Fruit fly (Drosophila melanogaster) ovary, adult (tissue): ENCODE data around the gene CG4592.

Source experiments
- CG17801 ChIP-seq: fragments of 200-800 bp; optimal IDR thresholded peaks from 2 replicates; lab custom pipeline; 2019; ENCODE audit warnings: missing biosample characterization, mild to moderate bottlenecking, missing genetic modification characterization, moderate library complexity; ENCODE audit not compliant: partially characterized antibody

CG4592 gene

DNA sequence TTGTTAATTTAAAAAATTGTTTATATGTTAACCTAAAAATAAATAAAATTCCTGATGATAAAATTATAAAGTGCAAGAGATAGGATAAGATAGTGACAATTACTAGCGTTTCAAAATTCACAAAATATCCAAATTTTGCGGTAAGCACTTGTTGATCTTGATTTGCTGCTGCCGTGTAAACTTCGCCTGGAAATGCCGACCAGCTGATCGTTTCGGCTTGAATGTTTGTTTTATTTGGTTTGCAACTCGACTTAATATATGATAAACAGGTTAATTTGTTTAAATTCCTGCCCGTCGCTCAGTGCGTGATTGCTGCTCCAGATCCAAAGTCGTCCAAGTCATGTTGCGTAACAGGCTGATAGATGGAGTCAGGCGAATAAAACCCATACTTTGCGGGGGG lies at the start of gene CG4592:
Gene CG4592 (plus strand): TSS at position 233 of the 400 bp plus-strand sequence.
- peak; percentile 80 for TF ChIP-seq CG17801 (GFP tag; lab: Kevin White, UChicago)

DNA sequence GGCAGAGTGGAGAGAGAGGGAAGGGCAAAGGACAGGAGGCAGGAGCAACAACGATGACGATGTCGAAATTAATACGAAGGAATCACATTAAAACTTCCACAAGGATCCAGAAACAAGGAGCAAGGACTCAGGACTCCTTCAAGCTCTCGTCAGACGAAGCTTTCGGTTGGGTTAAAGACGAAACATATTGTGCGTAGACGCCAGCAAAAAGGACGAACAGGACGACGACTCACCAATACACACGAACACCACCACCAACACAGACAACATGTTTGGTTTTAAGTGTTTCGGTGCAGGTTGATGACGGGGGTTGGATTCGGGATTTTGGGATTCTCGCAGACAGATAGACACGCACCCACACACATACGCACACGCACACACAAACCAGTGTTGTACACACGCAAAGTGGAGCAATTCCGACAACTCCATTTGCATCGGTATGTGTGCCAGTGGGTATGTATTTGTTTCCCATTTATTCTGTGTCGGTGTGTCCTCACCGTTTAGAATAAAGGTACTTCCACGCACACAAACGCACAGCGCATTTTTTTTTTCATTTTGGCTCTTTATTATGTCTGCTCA lies 39.0 kb upstream of the CG4592 start:
- TF ChIP-seq CG17801 (GFP tag; lab: Kevin White, UChicago): no peak

DNA sequence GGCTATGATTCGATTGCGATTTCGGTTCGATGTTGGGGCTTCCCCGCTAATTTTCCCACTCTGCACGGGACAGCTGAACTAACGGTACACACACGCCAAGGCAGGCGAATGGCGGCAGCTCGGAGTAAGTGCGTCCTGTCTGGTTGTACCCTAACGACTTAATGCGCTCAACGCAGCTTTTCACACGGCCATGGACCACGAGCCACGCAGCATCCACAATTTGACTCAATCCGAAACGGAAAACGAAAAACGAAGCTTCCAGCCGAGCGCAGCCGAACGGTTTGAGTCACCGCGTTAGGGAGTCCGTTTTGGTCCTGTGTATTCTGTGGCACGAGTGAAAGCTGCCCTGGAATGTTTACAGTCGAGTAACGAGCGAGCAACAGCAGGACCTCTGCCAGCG lies 35.3 kb upstream of the CG4592 start, which contains the start of gene nAChRalpha6:
Gene nAChRalpha6 (minus strand): TSS at position 165 of the 400 bp plus-strand sequence.
- no peak for TF ChIP-seq CG17801 (GFP tag; lab: Kevin White, UChicago)

DNA sequence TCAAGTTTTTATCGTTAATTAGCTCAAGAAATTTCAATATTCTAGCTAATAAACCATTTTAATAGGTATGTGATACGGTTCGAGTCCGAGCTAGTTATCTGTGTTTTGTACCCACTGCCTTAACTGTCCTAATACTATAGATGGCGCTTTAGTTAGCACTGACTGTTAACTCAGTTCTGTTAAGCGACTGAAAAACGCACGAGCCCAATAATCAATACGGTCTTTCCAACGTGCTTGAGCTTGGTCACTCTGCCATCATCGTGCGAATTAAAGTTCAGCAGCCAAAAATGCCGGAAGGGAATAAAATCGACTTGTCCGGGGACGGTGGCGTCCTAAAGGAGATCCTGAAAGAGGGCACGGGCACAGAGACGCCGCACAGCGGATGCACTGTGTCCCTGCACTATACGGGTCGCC lies 33.6 kb upstream of the CG4592 start, which contains the start of gene Fkbp59:
Gene Fkbp59 (plus strand): TSS at position 150 of the 414 bp plus-strand sequence.
- no peak for TF ChIP-seq CG17801 (GFP tag; lab: Kevin White, UChicago)

DNA sequence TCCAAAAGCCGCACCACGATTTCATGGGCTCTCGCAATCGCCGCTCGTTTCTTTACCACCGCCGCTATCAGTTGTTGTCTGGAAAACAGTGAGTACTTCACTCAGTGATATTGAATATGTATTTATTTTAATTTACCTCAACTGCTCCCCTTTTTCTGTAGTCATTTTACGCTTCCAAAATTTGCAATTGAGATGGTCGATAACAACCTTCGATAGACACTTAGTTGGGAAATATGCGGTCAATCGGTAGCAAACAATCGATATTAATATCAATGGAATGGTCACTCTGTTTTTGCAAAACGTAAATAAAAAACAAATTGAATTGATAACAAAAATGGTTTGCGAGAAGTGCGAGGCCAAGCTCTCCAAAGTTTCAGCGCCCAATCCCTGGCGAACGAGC lies 30.9 kb upstream of the CG4592 start, which contains the start of the genes CG34183 and CG4537:
Gene CG34183 (minus strand): TSS at position 197 of the 400 bp plus-strand sequence.
Gene CG4537 (plus strand): TSS at position 310 of the 400 bp plus-strand sequence.
- peak; percentile 71 for TF ChIP-seq CG17801 (GFP tag; lab: Kevin White, UChicago)

DNA sequence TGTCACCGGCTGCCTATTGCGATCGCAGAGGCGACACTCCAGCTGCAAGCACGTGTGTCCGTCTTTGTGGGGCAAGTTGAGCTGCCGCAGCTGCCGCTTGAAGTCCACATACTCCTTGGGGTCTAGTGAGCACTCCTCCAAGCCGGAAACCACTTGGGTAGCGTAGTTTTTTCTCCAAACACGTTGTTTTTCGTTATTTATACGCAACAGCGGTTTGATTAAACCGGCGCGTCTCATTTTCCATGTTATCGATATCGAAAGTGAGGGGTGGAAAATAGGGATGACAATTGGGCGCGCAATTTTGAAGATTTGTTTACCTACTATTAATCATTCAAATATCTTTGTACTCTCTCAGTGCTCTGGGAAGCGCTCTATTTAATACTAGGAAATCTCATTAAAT lies 28.2 kb upstream of the CG4592 start, which contains the start of gene mtDNA-helicase:
Gene mtDNA-helicase (minus strand): TSS at position 264 of the 400 bp plus-strand sequence.
- TF ChIP-seq CG17801 (GFP tag; lab: Kevin White, UChicago): no peak

DNA sequence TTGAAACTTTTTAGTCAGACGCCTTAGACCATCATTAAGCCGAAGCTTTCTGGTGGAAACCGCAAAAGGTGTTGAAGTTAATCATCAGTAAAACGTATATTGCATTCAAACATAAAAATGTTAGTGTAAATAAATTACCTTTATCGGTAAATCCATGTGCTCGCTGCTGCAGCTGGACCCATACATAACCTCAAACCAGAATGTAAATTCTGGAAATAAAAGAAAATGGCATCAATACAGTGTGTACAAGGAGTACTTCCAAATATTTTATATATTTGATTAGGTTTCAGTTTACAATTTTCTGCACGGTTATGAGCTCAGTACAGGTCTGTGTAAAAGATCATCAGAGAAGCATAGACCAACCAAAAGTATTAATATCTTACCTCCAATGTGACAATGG lies 27.2 kb upstream of the CG4592 start:
- TF ChIP-seq CG17801 (GFP tag; lab: Kevin White, UChicago): no peak

DNA sequence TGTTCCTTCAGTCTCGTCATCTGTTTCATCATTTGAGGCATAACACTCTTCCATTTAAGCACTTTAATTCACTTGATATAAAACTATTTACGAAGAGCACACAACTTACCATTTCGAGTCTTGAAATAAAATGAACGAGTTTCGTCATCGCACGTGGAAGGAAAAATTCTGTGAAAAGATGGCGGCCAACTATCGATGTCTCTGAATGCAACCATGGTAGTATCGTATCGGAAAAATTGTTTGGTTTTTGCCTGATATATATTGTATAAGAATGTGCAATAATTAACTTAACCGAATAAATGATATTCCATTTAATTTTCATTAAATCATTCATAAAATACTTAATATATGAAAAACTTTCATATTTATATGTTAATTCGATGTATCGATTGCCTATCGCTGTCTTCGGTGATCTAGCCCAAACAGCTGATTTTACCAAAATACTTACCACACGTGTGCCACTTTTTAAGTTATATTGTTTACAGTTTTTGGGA lies 26.5 kb upstream of the CG4592 start, which contains the start of gene Bka:
Gene Bka (plus strand): TSS at position 417 of the 494 bp plus-strand sequence.
- peak; percentile 86 for TF ChIP-seq CG17801 (GFP tag; lab: Kevin White, UChicago)

DNA sequence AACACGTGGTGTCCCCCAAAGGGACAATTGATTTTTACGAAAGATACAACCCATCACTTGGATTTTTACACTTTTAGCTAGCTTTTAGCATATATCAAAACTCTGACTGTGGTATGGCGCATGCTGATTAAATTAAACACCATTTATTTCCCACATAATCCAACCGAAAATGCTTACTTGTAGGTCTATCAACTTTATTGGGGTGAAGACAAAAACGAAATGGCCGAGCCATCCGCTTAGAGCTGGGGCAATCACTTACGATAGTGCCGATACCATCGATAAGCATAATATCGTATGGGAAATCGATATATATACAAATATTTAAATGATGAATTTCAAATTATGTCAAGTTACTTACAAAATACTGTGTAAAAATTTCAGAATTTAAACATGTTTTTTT lies 24.1 kb upstream of the CG4592 start, which contains the start of gene RpS2:
Gene RpS2 (minus strand): TSS at position 257 of the 400 bp plus-strand sequence.
- TF ChIP-seq CG17801 (GFP tag; lab: Kevin White, UChicago): peak; percentile 44

DNA sequence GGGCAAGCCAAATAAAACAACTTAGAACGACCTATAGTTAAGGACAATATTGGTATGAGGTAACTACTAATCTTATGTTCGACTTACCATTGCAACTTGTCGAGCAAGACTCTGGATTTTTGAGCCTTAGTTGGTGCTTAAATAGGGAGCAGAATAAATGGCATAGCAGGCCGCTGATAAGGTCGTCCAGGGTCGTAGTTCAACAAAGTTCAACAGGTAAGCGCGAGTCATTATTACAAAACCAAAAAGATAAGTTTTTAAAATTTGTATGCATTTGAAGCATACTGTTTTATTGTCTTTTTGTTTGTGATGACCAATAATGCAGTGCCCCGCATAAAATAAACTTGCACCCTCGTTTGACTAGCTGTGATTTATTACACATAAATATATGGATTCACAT lies 18.4 kb upstream of the CG4592 start, which contains the start of gene Muc30E:
Gene Muc30E (minus strand): TSS at position 101 of the 400 bp plus-strand sequence.
- TF ChIP-seq CG17801 (GFP tag; lab: Kevin White, UChicago): no peak

DNA sequence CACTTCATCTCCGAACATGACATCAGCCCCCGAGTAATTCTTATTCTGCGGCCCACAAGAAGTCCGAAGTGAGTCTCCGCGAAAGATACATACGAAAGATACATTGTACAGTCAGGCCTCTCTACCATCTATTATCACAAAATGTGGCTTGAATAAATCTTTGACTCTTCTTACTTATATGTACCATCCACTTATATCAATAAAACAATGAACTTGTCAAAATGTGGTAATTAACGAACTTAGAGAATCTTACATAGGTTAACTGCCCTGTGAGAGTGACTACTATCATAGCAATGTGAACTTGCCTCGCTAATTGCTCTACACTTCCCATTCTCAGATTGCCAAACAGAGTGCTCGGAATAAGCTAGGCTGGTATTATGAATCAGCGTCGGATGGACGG lies 14.8 kb upstream of the CG4592 start:
- TF ChIP-seq CG17801 (GFP tag; lab: Kevin White, UChicago): no peak

DNA sequence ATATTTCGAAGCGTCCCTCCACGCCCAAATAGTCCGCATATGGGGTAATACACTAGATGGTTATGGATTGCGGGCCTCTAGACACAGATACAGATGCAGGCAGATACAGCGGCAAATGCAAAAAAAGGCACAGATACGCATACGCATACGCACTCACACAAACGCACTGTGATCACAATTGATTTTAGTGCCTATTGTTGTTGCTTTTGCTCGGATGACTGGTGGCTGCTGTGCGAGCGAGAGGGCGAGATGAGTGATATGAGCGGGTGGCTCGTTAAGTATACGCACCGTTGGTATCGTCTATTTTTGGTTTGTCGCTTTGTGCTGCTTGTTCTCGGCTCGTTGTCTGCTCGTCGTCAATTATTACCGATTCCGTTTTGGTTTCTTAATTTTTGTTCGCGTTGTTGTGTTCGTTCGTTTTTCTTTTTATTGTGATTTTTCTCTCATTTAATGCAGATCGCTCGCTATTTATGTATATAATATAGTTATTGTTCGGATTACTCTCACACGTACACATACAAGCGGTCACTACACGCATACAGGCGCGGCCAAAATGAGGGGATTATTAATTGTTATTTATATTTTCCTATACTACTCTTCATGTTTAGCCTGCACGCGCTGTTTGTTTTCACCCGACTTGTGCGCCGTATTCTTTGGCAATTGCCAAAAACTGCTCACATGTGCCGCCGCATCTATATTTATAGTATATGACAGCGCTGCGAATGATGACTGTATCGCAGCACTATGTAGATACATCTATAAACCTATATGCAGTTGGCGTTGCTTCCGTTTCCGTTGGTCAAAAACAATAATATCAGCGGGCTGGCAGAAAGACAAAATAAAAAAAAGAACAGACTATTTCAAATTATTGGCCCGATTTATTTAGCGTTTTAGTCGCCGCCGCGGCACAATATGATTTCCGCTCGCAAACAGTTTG lies 13.8 kb upstream of the CG4592 start:
- TF ChIP-seq CG17801 (GFP tag; lab: Kevin White, UChicago): no peak

DNA sequence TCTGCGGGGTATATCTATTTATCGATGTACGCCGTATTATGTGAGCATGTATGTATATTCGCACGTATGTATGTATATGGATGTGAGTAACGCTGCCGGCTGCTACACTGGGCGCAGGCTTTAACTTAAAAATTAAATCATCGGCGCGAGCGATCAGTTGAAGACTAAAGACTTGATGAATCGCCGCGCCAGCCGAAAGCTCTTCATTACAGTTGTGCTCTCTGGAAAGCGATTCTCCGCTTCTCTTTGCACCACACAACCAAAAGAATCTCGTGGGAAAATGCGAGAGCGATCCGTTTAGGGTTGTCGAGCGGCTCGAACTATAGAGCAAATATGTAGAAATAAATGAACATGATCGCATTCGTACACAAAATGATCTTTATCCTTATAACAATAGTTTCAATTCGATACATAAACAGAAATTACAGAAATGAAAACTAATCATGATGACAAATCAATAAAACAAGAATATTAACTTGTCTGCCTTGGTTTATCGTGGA lies 12.9 kb upstream of the CG4592 start, which contains the start of gene CG13124:
Gene CG13124 (minus strand): TSS at position 166 of the 500 bp plus-strand sequence.
- peak; percentile 18 for TF ChIP-seq CG17801 (GFP tag; lab: Kevin White, UChicago)

DNA sequence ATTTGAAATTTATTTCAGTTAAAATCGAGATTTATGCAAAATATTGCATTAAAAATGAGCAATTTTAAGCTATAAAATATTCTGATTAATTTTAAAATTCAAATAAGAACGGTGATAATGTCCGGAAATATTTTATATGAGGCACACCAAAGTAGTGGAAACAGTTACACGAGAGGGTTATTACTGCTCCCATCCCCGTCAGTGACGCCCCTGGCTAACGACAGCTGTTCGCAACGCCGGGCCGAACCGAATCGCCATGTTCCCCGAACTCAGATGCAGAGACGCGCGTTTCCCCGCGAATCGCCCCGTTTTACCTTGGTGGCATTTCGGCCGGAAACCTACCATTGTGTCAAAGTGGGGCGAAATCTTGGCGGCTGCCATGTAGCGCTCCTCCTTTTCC lies 9.7 kb upstream of the CG4592 start:
- TF ChIP-seq CG17801 (GFP tag; lab: Kevin White, UChicago): no peak
